Fruit fly (Drosophila melanogaster) whole organism, prepupa: Measurements from ENCODE around the gene Teh3.
A peak's percentile ranks its signal among the peaks of the same experiment; 100 is the strongest.

Experiments
- Blimp-1 ChIP-seq: fragments of 200-800 bp; sonication (Bioruptor generic); optimal IDR thresholded peaks from 3 replicates; lab custom pipeline; 2017; ENCODE audit warnings: missing biosample characterization, missing genetic modification characterization, mild to moderate bottlenecking, moderate library complexity, missing genetic modification reagents
- CG10631 ChIP-seq: fragments of 200-800 bp; sonication (Bioruptor generic); optimal IDR thresholded peaks from 2 replicates; lab custom pipeline; 2016; ENCODE audit warnings: missing biosample characterization, missing genetic modification characterization
- CG11762 ChIP-seq: fragments of 200-800 bp; sonication (Bioruptor generic); optimal IDR thresholded peaks from 3 replicates; lab custom pipeline; 2016; ENCODE audit warnings: missing biosample characterization, missing genetic modification characterization; ENCODE audit not compliant: insufficient read depth
- CG15336 ChIP-seq: fragments of 200-800 bp; sonication (Bioruptor generic); IDR thresholded peaks from 2 replicates; pipeline ENCODE4 v1.3.6; 2022; ENCODE audit warnings: missing biosample characterization, missing genetic modification characterization
- CG1621 ChIP-seq: fragments of 200-800 bp; sonication (Bioruptor generic); optimal IDR thresholded peaks from 3 replicates; lab custom pipeline; 2018; ENCODE audit warnings: missing biosample characterization, mild to moderate bottlenecking, missing genetic modification characterization
- CG16779 ChIP-seq: fragments of 200-800 bp; sonication (Bioruptor generic); optimal IDR thresholded peaks from 3 replicates; lab custom pipeline; 2017; ENCODE audit warnings: missing biosample characterization, mild to moderate bottlenecking, missing genetic modification characterization
- CG31627 ChIP-seq: fragments of 200-800 bp; sonication (Bioruptor generic); optimal IDR thresholded peaks from 3 replicates; lab custom pipeline; 2016; ENCODE audit warnings: missing biosample characterization, missing genetic modification characterization
- CG34406 ChIP-seq: fragments of 200-800 bp; sonication (Bioruptor generic); optimal IDR thresholded peaks from 3 replicates; lab custom pipeline; 2016; ENCODE audit warnings: missing biosample characterization, missing genetic modification characterization
- CG4318 ChIP-seq: fragments of 200-800 bp; sonication (Bioruptor generic); optimal IDR thresholded peaks from 3 replicates; lab custom pipeline; 2017; ENCODE audit warnings: missing biosample characterization, mild to moderate bottlenecking, missing genetic modification characterization
- CG6163 ChIP-seq: fragments of 200-800 bp; sonication (Bioruptor generic); IDR thresholded peaks from 3 replicates; pipeline ENCODE4 v1.3.6; 2022; ENCODE audit warnings: missing biosample characterization, missing genetic modification characterization
- CG6276 ChIP-seq: fragments of 200-800 bp; sonication (Bioruptor generic); optimal IDR thresholded peaks from 2 replicates; lab custom pipeline; 2017; ENCODE audit warnings: missing biosample characterization, mild to moderate bottlenecking, missing genetic modification characterization
- CG6792 ChIP-seq: fragments of 200-800 bp; sonication (Bioruptor generic); optimal IDR thresholded peaks from 3 replicates; lab custom pipeline; 2016; ENCODE audit warnings: missing biosample characterization, missing genetic modification characterization
- CG6808 ChIP-seq: fragments of 200-800 bp; sonication (Bioruptor generic); optimal IDR thresholded peaks from 3 replicates; lab custom pipeline; 2017; ENCODE audit warnings: missing biosample characterization, missing genetic modification characterization, mild to moderate bottlenecking, moderate library complexity, missing genetic modification reagents
- CG6854 ChIP-seq: fragments of 200-800 bp; sonication (Bioruptor generic); optimal IDR thresholded peaks from 2 replicates; lab custom pipeline; 2017; ENCODE audit warnings: missing biosample characterization, mild to moderate bottlenecking, missing genetic modification characterization
- CG8119 ChIP-seq: fragments of 200-800 bp; sonication (Bioruptor generic); IDR thresholded peaks from 3 replicates; pipeline ENCODE4 v1.3.6; 2022; ENCODE audit warnings: missing biosample characterization, missing genetic modification characterization
- CG8319 ChIP-seq: fragments of 200-800 bp; sonication (Bioruptor generic); optimal IDR thresholded peaks from 3 replicates; lab custom pipeline; 2016; ENCODE audit warnings: missing biosample characterization, missing genetic modification characterization
- CG8632 ChIP-seq: fragments of 200-800 bp; sonication (Bioruptor generic); optimal IDR thresholded peaks from 3 replicates; lab custom pipeline; 2016; ENCODE audit warnings: missing biosample characterization, missing genetic modification characterization
- CG9139 ChIP-seq: fragments of 200-800 bp; sonication (Bioruptor generic); optimal IDR thresholded peaks from 3 replicates; lab custom pipeline; 2017; ENCODE audit warnings: missing biosample characterization, mild to moderate bottlenecking, missing genetic modification characterization
- Eip75B ChIP-seq: fragments of 200-800 bp; sonication (Bioruptor generic); optimal IDR thresholded peaks from 3 replicates; lab custom pipeline; 2016; ENCODE audit warnings: missing biosample characterization, missing genetic modification characterization
- Eip78C ChIP-seq: fragments of 200-800 bp; sonication (Bioruptor generic); peaks from one replicate; lab custom pipeline; 2016; ENCODE audit warnings: missing biosample characterization, missing genetic modification characterization
- Eip93F ChIP-seq: fragments of 200-800 bp; sonication (Bioruptor generic); optimal IDR thresholded peaks from 2 replicates; lab custom pipeline; 2016; ENCODE audit warnings: missing biosample characterization, mild to moderate bottlenecking, missing genetic modification characterization
- Gug ChIP-seq: fragments of 200-800 bp; sonication (Bioruptor generic); IDR thresholded peaks from 2 replicates; pipeline ENCODE4 v1.3.6; 2022; ENCODE audit warnings: missing biosample characterization, missing genetic modification characterization
- Hr38 ChIP-seq: sonication (Bioruptor generic); optimal IDR thresholded peaks from 2 replicates; lab custom pipeline; 2016; ENCODE audit warnings: missing biosample characterization, missing genetic modification characterization
- Hr4 ChIP-seq: fragments of 200-800 bp; sonication (Bioruptor generic); optimal IDR thresholded peaks from 3 replicates; lab custom pipeline; 2016; ENCODE audit warnings: missing biosample characterization, missing genetic modification characterization
- Lpt ChIP-seq: fragments of 200-800 bp; sonication (Bioruptor generic); optimal IDR thresholded peaks from 3 replicates; lab custom pipeline; 2016; ENCODE audit warnings: missing biosample characterization, missing genetic modification characterization
- Met ChIP-seq: fragments of 200-800 bp; sonication (Bioruptor generic); optimal IDR thresholded peaks from 3 replicates; lab custom pipeline; 2016; ENCODE audit warnings: missing biosample characterization, missing genetic modification characterization
- Sox102F ChIP-seq: fragments of 200-800 bp; sonication (Bioruptor generic); optimal IDR thresholded peaks from 2 replicates; lab custom pipeline; 2016; ENCODE audit warnings: missing biosample characterization, mild to moderate bottlenecking, missing genetic modification characterization
- Sox14 ChIP-seq: fragments of 200-800 bp; sonication (Bioruptor generic); optimal IDR thresholded peaks from 3 replicates; lab custom pipeline; 2016; ENCODE audit warnings: missing biosample characterization, missing genetic modification characterization
- achi ChIP-seq: fragments of 200-800 bp; sonication (Bioruptor generic); optimal IDR thresholded peaks from 3 replicates; lab custom pipeline; 2016; ENCODE audit warnings: missing biosample characterization, missing genetic modification characterization
- cyc ChIP-seq: fragments of 200-800 bp; sonication (Bioruptor generic); optimal IDR thresholded peaks from 3 replicates; lab custom pipeline; 2016; ENCODE audit warnings: missing biosample characterization, missing genetic modification characterization
- dac ChIP-seq: fragments of 200-800 bp; sonication (Bioruptor generic); optimal IDR thresholded peaks from 2 replicates; lab custom pipeline; 2017; ENCODE audit warnings: missing biosample characterization, mild to moderate bottlenecking, missing genetic modification characterization
- dsx ChIP-seq: fragments of 200-800 bp; optimal IDR thresholded peaks from 3 replicates; lab custom pipeline; 2019; ENCODE audit warnings: missing biosample characterization, mild to moderate bottlenecking, missing genetic modification characterization, moderate library complexity; ENCODE audit not compliant: poor library complexity, severe bottlenecking
- eg ChIP-seq: fragments of 200-800 bp; sonication (Bioruptor generic); IDR thresholded peaks from 3 replicates; pipeline ENCODE4 v1.3.6; 2022; ENCODE audit warnings: missing biosample characterization, missing genetic modification characterization
- esn ChIP-seq: fragments of 200-800 bp; sonication (Bioruptor generic); optimal IDR thresholded peaks from 2 replicates; lab custom pipeline; 2016; ENCODE audit warnings: missing biosample characterization, mild to moderate bottlenecking, missing genetic modification characterization, moderate library complexity
- fd85E ChIP-seq: fragments of 200-800 bp; sonication (Bioruptor generic); optimal IDR thresholded peaks from 3 replicates; lab custom pipeline; 2016; ENCODE audit warnings: missing biosample characterization, missing genetic modification characterization
- fkh ChIP-seq: fragments of 200-800 bp; sonication (Bioruptor generic); optimal IDR thresholded peaks from 3 replicates; lab custom pipeline; 2017; ENCODE audit warnings: missing biosample characterization, mild to moderate bottlenecking, missing genetic modification characterization, moderate library complexity
- lz ChIP-seq: fragments of 200-800 bp; sonication (Bioruptor generic); optimal IDR thresholded peaks from 3 replicates; lab custom pipeline; 2016; ENCODE audit warnings: missing biosample characterization, missing genetic modification characterization
- net ChIP-seq: fragments of 200-800 bp; sonication (Bioruptor generic); optimal IDR thresholded peaks from 3 replicates; lab custom pipeline; 2016; ENCODE audit warnings: missing biosample characterization, missing genetic modification characterization
- salr ChIP-seq, 2 experiments: fragments of 200-800 bp; sonication (Bioruptor generic); optimal IDR thresholded peaks; 3 replicates each; lab custom pipeline; 2016 to 2018; ENCODE audit warnings: missing biosample characterization in 2 of 2, missing genetic modification characterization in 2 of 2, mild to moderate bottlenecking in 1 of 2
- spab ChIP-seq: fragments of 200-800 bp; sonication (Bioruptor generic); optimal IDR thresholded peaks from 2 replicates; lab custom pipeline; 2017; ENCODE audit warnings: missing biosample characterization, mild to moderate bottlenecking, missing genetic modification characterization, missing genetic modification reagents
- ss ChIP-seq, 2 experiments: fragments of 200-800 bp; sonication (Bioruptor generic); optimal IDR thresholded peaks; 2 replicates in 1 of 2; 3 replicates in 1 of 2; lab custom pipeline; 2017 to 2018; ENCODE audit warnings: mild to moderate bottlenecking in 2 of 2, missing biosample characterization in 2 of 2, missing genetic modification characterization in 2 of 2, moderate library complexity in 1 of 2
- svp ChIP-seq: fragments of 200-800 bp; sonication (Bioruptor generic); peaks from one replicate; lab custom pipeline; 2016; ENCODE audit warnings: missing biosample characterization, missing genetic modification characterization
- topi ChIP-seq: fragments of 200-800 bp; sonication (Bioruptor generic); optimal IDR thresholded peaks from 3 replicates; lab custom pipeline; 2016; ENCODE audit warnings: missing biosample characterization, missing genetic modification characterization

Gene Teh3

DNA sequence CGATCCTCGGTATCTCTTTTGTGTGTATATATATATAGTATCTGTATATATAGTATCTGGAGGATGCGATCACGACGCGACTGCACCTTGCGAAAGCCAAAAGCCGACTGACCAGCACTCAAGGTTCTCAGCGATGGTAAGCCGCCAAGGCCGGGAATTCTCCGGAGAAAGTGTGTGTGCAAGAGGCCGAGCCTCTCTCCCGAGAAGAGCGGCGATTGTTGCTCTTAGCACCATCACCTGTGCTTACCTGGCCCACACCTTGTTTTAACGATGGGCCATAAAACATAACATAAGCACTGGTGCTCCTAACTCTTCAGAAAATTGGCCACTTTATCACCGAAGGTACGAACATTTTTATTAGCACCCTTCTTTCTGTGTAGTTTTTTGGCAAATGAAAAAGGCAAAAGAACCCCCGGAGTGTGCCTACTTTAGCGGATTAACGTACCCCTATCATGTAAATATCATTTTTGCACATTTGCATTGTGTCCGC lies 17.1 kb downstream of the Teh3 start, which contains the start of gene mas (continued):
- TF ChIP-seq CG31627, result no peak
- no peak for TF ChIP-seq dsx (GFP tag; lab: Kevin White, UChicago)
- TF ChIP-seq Eip93F (GFP tag; lab: Kevin White, UChicago), result no peak
- no peak for TF ChIP-seq CG15336 (GFP tag; lab: Robert Waterston, UW)
- TF ChIP-seq CG6808, result no peak
- no peak for TF ChIP-seq CG6792
- no peak for TF ChIP-seq CG4318 (GFP tag; lab: Kevin White, UChicago)
- no peak for TF ChIP-seq CG6276
- peak; percentile 5 for TF ChIP-seq Eip78C
- no peak for TF ChIP-seq salr (GFP tag; optimal IDR thresholded peaks at IDR 0.05; lab: Kevin White, UChicago)
- TF ChIP-seq CG8632, result no peak
- TF ChIP-seq CG10631 (GFP tag; lab: Kevin White, UChicago), result peak; percentile 14

DNA sequence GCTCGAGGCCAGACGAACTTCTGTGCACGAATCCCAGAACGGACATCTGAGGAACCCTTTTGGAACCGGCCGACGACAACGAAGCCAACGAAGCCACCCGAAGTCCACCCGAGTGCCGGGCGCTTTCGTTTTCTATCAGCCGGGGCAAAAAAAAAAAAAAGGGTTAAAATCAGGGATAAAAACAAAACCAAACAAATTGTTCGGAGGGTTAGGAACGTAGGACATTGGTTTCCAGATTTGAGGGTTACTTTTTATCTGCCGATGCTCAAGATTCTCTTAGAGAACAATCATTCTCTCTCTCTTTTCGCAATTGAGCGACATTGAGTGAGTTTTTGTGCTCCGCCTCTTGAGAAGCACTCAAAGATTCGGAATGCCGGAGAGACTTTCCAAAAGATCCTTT lies 23.5 kb downstream of the Teh3 start, which contains the start of gene nab:
nab (minus strand) TSS at position 7 of the 400 bp plus-strand sequence.
- TF ChIP-seq fkh (GFP tag; lab: Kevin White, UChicago) (no peak), Eip78C (peak; percentile 21), fd85E (GFP tag; lab: Kevin White, UChicago) (no peak), CG9139 (GFP tag; lab: Kevin White, UChicago) (no peak), achi (GFP tag; lab: Kevin White, UChicago) (no peak), cyc (no peak), CG6854 (GFP tag; lab: Kevin White, UChicago) (peak; percentile 48), ss (GFP tag; optimal IDR thresholded peaks at IDR 0.05; lab: Kevin White, UChicago) (peak in 1 of 2 experiments; percentile 12), Eip93F (GFP tag; lab: Kevin White, UChicago) (peak; percentile 1), Blimp-1 (peak; percentile 93)

DNA sequence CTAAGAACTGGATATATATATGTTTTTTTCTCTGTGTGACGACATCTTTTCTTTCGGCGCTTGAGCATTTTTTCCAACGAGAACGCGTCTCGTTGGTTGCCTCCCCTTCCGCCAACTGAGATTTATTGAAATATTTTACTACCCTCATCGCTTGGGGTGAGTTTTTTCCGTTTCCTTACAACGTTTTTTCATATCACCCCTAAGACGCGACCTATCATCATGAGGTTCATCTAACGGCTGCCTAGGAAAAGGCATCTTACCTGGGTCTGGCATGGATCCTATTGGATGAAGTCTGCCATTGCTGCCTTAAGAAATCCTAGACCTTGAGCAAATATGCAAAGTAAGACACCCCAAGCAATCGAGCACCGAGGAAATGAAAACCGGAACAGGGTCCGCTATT lies 25.2 kb downstream of the Teh3 start:
- TF ChIP-seq CG1621 (tag; lab: Kevin White, UChicago) (no peak), Blimp-1 (no peak), net (GFP tag; lab: Kevin White, UChicago) (no peak), CG8319 (GFP tag; lab: Kevin White, UChicago) (no peak), fkh (GFP tag; lab: Kevin White, UChicago) (no peak), achi (GFP tag; lab: Kevin White, UChicago) (no peak), svp (no peak), esn (GFP tag; lab: Kevin White, UChicago) (no peak), eg (GFP tag; lab: Robert Waterston, UW) (no peak), topi (GFP tag; lab: Kevin White, UChicago) (no peak), spab (GFP tag; lab: Kevin White, UChicago) (no peak)

DNA sequence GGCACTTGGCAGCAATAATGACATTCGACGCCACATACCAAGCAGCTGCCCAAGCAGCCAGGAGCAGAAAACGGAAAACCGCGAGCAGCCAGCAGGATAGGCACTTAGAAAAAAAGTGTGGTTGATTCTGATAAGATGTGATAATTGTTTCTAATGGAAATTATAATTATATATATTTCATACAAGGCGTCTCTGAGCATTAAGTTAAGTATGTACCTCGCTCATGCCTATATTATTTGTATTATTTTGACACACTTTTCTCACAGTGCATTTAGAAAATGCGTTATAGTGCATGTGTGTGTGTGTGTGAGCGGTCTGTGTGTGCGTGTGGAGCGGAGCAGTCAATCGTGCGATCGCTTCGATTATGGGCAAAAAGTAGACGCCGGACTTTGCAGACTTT lies 26.1 kb downstream of the Teh3 start:
- peak; percentile 44 for TF ChIP-seq CG11762
- TF ChIP-seq Lpt, result peak; percentile 14
- peak; percentile 41 for TF ChIP-seq CG4318 (GFP tag; lab: Kevin White, UChicago)
- TF ChIP-seq Sox102F (GFP tag; lab: Kevin White, UChicago), result peak; percentile 50
- peak; percentile 57 for TF ChIP-seq lz (GFP tag; lab: Kevin White, UChicago)
- peak; percentile 78 for TF ChIP-seq svp
- peak; percentile 67 for TF ChIP-seq achi (GFP tag; lab: Kevin White, UChicago)
- peak; percentile 77 for TF ChIP-seq CG6163 (GFP tag; lab: Robert Waterston, UW)
- peak; percentile 65 for TF ChIP-seq Met
- peak; percentile 29 for TF ChIP-seq Hr4 (GFP tag; lab: Kevin White, UChicago)
- TF ChIP-seq CG6792, result peak; percentile 48
- peak; percentile 51 for TF ChIP-seq Sox14
- TF ChIP-seq CG16779 (tag; lab: Kevin White, UChicago), result peak; percentile 11
- no peak for TF ChIP-seq fkh (GFP tag; lab: Kevin White, UChicago)
- peak in 1 of 2 experiments; percentile 63 for TF ChIP-seq salr (GFP tag; optimal IDR thresholded peaks at IDR 0.05; lab: Kevin White, UChicago)
- TF ChIP-seq CG9139 (GFP tag; lab: Kevin White, UChicago), result peak; percentile 52
- TF ChIP-seq Hr38 (GFP tag; lab: Kevin White, UChicago), result no peak
- TF ChIP-seq Eip75B, result peak; percentile 61
- TF ChIP-seq CG15336 (GFP tag; lab: Robert Waterston, UW), result no peak; the same call in 1 of the 2 replicates
- 0 out of 3 replicates have a peak, but pooled peaks have one; percentile 34 for TF ChIP-seq CG8119 (GFP tag; lab: Robert Waterston, UW)
- peak; percentile 72 for TF ChIP-seq spab (GFP tag; lab: Kevin White, UChicago)
- TF ChIP-seq CG6808, result peak; percentile 79
- TF ChIP-seq fd85E (GFP tag; lab: Kevin White, UChicago), result peak; percentile 18
- peak; percentile 40; the same call in 2 of the 3 replicates for TF ChIP-seq eg (GFP tag; lab: Robert Waterston, UW)
- TF ChIP-seq CG31627, result peak; percentile 28
- peak; percentile 91 for TF ChIP-seq Eip78C
- TF ChIP-seq dac (GFP tag; lab: Kevin White, UChicago), result no peak
- TF ChIP-seq CG34406 (GFP tag; lab: Kevin White, UChicago), result peak; percentile 67
- peak; percentile 19 for TF ChIP-seq CG8319 (GFP tag; lab: Kevin White, UChicago)
- TF ChIP-seq Gug (GFP tag; lab: Robert Waterston, UW), result 0 out of 2 replicates have a peak, but pooled peaks have one; percentile 35
